Worm (Caenorhabditis elegans) whole organism, midembryonic: ENCODE data around the gene F39G3.4.

ENCODE experiments used
- T22C8.4 ChIP-seq: fragments of 200-800 bp; sonication (Bioruptor generic); IDR thresholded peaks from 2 replicates; pipeline ENCODE4 v1.3.6; 2022; ENCODE audit warnings: missing genetic modification characterization, missing compliant biosample characterization
- cog-1 ChIP-seq: sonication (generic microtip); optimal IDR thresholded peaks from 2 replicates; lab custom pipeline; 2016; ENCODE audit warnings: missing genetic modification characterization, missing compliant biosample characterization
- flt-1 ChIP-seq: fragments of 200-800 bp; sonication (Bioruptor generic); IDR thresholded peaks from 2 replicates; pipeline ENCODE4 v1.3.6; 2022; ENCODE audit warnings: missing genetic modification characterization, missing compliant biosample characterization
- klf-2 ChIP-seq: fragments of 200-800 bp; sonication (Bioruptor generic); conservative IDR thresholded peaks from 2 replicates; pipeline ENCODE4 v1.3.6; 2022; ENCODE audit warnings: missing genetic modification reagents, missing genetic modification characterization, missing compliant biosample characterization
- med-1 ChIP-seq: sonication (generic microtip); optimal IDR thresholded peaks from 2 replicates; lab custom pipeline; 2017; ENCODE audit warnings: missing genetic modification characterization, mild to moderate bottlenecking, missing compliant biosample characterization, antibody characterized with exemption, missing genetic modification reagents; ENCODE audit not compliant: insufficient read depth
- ref-1 ChIP-seq: fragments of 200-800 bp; sonication (Bioruptor generic); conservative IDR thresholded peaks from 2 replicates; pipeline ENCODE4 v1.3.6; 2022; ENCODE audit warnings: missing genetic modification reagents, missing genetic modification characterization, missing compliant biosample characterization
- tab-1 ChIP-seq: fragments of 200-800 bp; sonication (Bioruptor generic); IDR thresholded peaks from 2 replicates; pipeline ENCODE4 v1.3.6; 2022; ENCODE audit warnings: missing genetic modification characterization, missing compliant biosample characterization
- ztf-23 ChIP-seq: fragments of 200-800 bp; sonication (Bioruptor generic); IDR thresholded peaks from 2 replicates; pipeline ENCODE4 v1.3.6; 2022; ENCODE audit warnings: missing genetic modification reagents, missing genetic modification characterization, missing compliant biosample characterization
- ztf-29 ChIP-seq: fragments of 200-800 bp; sonication (Bioruptor generic); IDR thresholded peaks from 2 replicates; pipeline ENCODE4 v1.3.6; 2022; ENCODE audit warnings: missing genetic modification reagents, missing genetic modification characterization, missing compliant biosample characterization

The F39G3.4 gene

DNA sequence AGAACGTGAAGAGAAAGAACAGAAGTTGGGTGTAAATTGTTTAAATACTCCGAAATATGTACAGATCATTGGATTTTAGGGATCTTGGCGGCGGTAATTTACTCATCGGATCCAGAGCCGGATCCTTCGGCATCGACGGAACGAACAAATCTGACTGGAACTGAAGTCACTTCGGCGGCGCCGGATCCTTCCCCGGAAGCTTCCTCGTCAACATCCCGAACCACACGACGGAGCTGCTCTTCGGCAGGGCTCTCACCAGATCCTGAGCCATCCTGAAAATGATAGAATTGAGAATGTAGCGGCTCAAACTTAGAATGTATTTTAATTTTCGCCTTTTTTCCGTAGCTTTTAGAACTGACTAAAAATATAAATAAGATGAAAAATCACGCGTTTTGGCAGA is 32.9 kb upstream of the F39G3.4 start:
- TF ChIP-seq klf-2 (GFP tag; lab: Robert Waterston, UW) (no peak), ztf-23 (GFP tag; lab: Robert Waterston, UW) (no peak), med-1 (GFP tag; lab: Kevin White, UChicago) (no peak), T22C8.4 (GFP tag; lab: Robert Waterston, UW) (no peak), ref-1 (GFP tag; lab: Robert Waterston, UW) (no peak), tab-1 (GFP tag; lab: Robert Waterston, UW) (no peak), ztf-29 (GFP tag; lab: Robert Waterston, UW) (no peak), flt-1 (GFP tag; lab: Robert Waterston, UW) (no peak), cog-1 (tag; lab: Kevin White, UChicago) (no peak)

DNA sequence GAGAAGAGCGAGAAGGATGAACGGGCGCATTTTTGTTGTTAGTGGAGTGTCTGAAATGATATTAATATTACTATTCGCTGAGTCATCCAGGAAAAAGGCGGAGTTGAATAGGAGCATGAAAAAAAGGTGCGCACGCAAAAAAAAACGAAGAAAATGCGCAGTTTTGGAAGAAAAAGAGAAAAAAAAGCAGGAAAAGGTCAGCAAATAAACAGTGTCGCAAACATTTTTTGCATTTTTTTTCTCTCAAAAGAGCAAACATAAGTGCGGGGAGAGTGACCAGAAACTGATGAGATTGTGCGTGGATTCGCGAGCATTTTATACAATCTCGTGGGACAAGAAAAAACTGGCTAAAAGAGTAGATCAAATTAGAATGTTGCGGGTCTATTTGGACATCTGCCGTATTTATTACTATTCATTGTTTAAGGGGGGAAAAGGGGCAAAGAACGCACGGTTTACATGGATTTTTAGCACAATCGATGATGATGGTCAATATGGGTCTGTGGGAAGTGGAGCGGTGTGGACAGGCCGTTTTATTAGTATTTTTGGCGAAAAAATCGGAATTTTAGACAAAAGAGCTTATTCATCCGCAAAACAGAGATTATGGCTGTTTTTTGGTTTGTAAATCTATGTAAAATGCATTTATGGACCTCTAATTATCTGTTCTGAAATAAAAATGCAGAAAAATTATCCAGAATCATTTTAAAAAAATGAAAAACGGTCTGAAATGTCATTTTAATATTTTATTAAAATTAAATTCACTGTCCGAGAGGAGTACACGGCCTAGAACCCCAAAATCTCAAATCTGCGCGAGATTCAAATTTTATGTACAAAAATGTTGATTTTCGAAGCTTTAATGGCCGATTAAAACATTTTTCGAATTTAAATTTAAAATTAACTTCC is 31.9 kb upstream of the F39G3.4 start, which contains the start of gene cpg-8:
cpg-8 (minus strand) TSS at position 51 of the 900 bp plus-strand sequence.
- no peak for TF ChIP-seq ref-1 (GFP tag; lab: Robert Waterston, UW)
- TF ChIP-seq klf-2 (GFP tag; lab: Robert Waterston, UW) = no peak
- no peak for TF ChIP-seq flt-1 (GFP tag; lab: Robert Waterston, UW)
- TF ChIP-seq T22C8.4 (GFP tag; lab: Robert Waterston, UW) = no peak
- no peak for TF ChIP-seq med-1 (GFP tag; lab: Kevin White, UChicago)
- no peak for TF ChIP-seq tab-1 (GFP tag; lab: Robert Waterston, UW)
- TF ChIP-seq cog-1 (tag; lab: Kevin White, UChicago) = no peak
- no peak for TF ChIP-seq ztf-29 (GFP tag; lab: Robert Waterston, UW)
- no peak for TF ChIP-seq ztf-23 (GFP tag; lab: Robert Waterston, UW)

DNA sequence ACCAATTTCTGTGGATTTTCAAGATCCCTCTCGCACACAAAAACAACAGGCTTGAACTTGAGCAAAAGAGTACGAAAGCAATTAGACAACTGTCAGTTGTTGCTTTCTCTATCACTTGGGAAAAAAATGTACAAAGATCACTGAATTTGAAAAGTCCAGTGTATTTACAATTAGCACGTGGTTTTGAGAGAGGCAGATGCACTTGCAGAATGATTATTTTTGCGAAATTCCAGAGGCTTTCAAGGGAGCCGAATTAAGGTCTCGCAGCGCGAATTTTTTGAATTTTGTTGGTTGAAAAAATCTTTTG is 31.3 kb upstream of the F39G3.4 start:
- TF ChIP-seq T22C8.4 (GFP tag; lab: Robert Waterston, UW) = no peak
- no peak for TF ChIP-seq flt-1 (GFP tag; lab: Robert Waterston, UW)
- no peak for TF ChIP-seq cog-1 (tag; lab: Kevin White, UChicago)
- no peak for TF ChIP-seq ztf-23 (GFP tag; lab: Robert Waterston, UW)
- TF ChIP-seq ztf-29 (GFP tag; lab: Robert Waterston, UW) = no peak
- no peak for TF ChIP-seq tab-1 (GFP tag; lab: Robert Waterston, UW)
- TF ChIP-seq klf-2 (GFP tag; lab: Robert Waterston, UW) = no peak
- no peak for TF ChIP-seq med-1 (GFP tag; lab: Kevin White, UChicago)
- no peak for TF ChIP-seq ref-1 (GFP tag; lab: Robert Waterston, UW)

DNA sequence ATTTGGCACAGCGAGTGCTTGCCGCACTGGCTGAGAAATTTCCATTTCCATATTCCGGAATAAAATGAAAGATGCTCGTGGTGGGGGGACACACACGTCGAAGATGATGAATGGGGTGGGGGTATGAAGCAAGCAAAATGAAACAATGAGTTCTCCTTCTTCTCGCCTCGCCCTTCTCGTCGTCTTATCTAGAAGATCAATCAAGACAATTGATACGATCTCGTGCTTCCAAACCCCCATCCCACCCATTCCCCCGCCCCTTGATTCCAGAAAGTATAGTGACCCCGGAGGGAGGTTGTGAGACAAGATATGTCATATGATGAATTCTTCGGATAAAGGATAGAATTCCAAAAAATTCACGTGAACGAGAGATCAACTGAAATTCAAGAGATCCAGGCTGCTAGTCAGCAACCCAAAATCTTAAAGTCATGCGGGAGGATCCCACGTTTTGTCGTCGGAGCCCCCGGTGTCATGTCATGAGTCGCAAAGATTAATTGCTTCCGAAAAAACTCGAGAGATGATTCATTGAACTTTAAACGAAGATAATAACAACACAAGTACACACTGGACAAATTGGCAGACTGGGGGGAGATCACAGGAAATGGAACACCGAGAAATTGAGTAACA is 30.0 kb upstream of the F39G3.4 start:
- TF ChIP-seq flt-1 (GFP tag; lab: Robert Waterston, UW) = no peak
- TF ChIP-seq ref-1 (GFP tag; lab: Robert Waterston, UW) = no peak
- TF ChIP-seq T22C8.4 (GFP tag; lab: Robert Waterston, UW) = no peak
- TF ChIP-seq tab-1 (GFP tag; lab: Robert Waterston, UW) = no peak
- TF ChIP-seq med-1 (GFP tag; lab: Kevin White, UChicago) = no peak
- no peak for TF ChIP-seq ztf-23 (GFP tag; lab: Robert Waterston, UW)
- no peak for TF ChIP-seq klf-2 (GFP tag; lab: Robert Waterston, UW)
- TF ChIP-seq ztf-29 (GFP tag; lab: Robert Waterston, UW) = no peak
- no peak for TF ChIP-seq cog-1 (tag; lab: Kevin White, UChicago)

DNA sequence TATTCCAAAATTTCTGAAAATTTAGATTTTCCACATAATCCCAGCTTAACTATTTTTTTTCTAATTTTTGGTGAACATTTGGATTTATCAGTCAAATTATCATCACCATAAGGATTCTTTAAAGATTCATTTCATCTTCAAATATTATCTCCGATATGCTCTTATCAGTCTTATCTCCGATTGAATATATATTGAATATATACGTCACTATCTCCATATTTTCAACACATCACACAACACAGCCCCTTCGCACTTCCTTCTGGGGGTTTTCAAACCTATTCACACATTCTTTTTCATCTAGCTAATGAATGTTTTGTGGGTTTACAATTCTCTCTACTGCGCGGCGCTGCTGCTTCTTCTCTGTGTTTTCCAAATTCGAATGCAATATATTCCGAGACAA is 25.9 kb upstream of the F39G3.4 start:
- TF ChIP-seq ztf-29 (GFP tag; lab: Robert Waterston, UW) = no peak
- no peak for TF ChIP-seq flt-1 (GFP tag; lab: Robert Waterston, UW)
- TF ChIP-seq klf-2 (GFP tag; lab: Robert Waterston, UW) = no peak
- TF ChIP-seq cog-1 (tag; lab: Kevin White, UChicago) = no peak
- TF ChIP-seq ztf-23 (GFP tag; lab: Robert Waterston, UW) = no peak
- no peak for TF ChIP-seq T22C8.4 (GFP tag; lab: Robert Waterston, UW)
- no peak for TF ChIP-seq med-1 (GFP tag; lab: Kevin White, UChicago)
- no peak for TF ChIP-seq tab-1 (GFP tag; lab: Robert Waterston, UW)
- no peak for TF ChIP-seq ref-1 (GFP tag; lab: Robert Waterston, UW)

DNA sequence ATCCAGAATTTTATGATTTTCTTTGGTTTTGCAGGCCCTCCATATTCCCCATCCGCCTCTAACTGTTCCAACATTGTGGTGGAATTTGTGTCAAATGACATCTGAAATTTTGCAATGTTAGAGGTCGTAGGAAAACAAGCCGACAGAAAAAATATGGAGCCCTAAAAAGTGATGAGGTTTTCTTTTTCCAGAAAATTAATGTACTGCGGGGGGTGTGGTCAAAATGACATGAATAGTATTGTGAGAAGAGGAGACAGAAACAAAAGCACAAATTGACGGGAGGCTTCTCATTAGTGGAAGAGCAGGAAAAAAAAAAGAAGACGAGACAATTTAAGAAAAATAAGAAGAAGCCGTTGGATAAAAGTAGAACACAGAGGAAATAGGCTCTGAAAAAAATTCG is 24.4 kb upstream of the F39G3.4 start, which contains the start of gene ZC266.1:
ZC266.1 (minus strand) TSS at position 101 of the 400 bp plus-strand sequence.
- TF ChIP-seq flt-1 (GFP tag; lab: Robert Waterston, UW) (no peak), tab-1 (GFP tag; lab: Robert Waterston, UW) (no peak), cog-1 (tag; lab: Kevin White, UChicago) (no peak), ztf-29 (GFP tag; lab: Robert Waterston, UW) (no peak), med-1 (GFP tag; lab: Kevin White, UChicago) (no peak), T22C8.4 (GFP tag; lab: Robert Waterston, UW) (no peak), ref-1 (GFP tag; lab: Robert Waterston, UW) (no peak), klf-2 (GFP tag; lab: Robert Waterston, UW) (no peak), ztf-23 (GFP tag; lab: Robert Waterston, UW) (no peak)

DNA sequence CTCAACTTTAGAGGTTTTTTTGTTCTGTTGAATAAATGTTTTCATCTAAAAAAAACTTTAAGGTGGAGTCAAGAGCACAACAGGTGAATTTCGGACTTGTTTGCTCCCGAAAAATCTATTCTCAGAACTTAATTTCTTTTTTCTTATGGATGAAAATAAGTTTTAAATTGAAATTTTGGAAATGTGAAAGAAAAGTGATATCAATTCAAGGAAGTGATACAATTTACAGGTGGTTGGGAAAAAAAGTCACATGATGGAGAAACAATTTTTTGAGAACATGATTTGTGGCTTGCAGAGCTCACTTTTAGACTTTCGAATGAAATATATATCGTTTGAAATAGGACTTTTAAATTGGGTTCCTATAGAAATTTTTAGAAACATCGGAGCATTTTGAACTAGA is 16.9 kb upstream of the F39G3.4 start:
- TF ChIP-seq T22C8.4 (GFP tag; lab: Robert Waterston, UW) (no peak), med-1 (GFP tag; lab: Kevin White, UChicago) (no peak), tab-1 (GFP tag; lab: Robert Waterston, UW) (no peak), ztf-29 (GFP tag; lab: Robert Waterston, UW) (no peak), ztf-23 (GFP tag; lab: Robert Waterston, UW) (no peak), klf-2 (GFP tag; lab: Robert Waterston, UW) (no peak)

DNA sequence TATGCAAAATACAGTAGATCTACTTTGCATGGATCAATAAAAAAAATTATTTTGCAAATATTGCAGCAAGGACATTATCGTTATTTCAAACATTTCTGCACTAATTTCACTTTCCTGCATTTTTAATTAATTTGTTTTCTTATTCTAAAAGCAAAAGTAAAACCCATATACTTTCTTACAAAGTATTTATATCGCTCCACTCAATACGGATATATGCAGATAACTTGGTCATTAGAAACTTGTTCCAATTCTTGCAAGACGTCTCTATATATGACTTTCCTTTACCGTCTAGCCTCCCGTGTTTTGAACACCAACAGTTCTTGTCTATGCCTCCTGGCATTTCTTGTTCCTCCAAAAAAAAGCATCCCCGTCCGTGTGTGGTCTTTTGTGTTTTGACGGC is 14.1 kb upstream of the F39G3.4 start, which contains the start of gene oac-24:
oac-24 (plus strand) TSS at position 301 of the 400 bp plus-strand sequence.
- TF ChIP-seq ztf-23 (GFP tag; lab: Robert Waterston, UW) = no peak
- TF ChIP-seq tab-1 (GFP tag; lab: Robert Waterston, UW) = no peak
- no peak for TF ChIP-seq cog-1 (tag; lab: Kevin White, UChicago)
- no peak for TF ChIP-seq ref-1 (GFP tag; lab: Robert Waterston, UW)
- TF ChIP-seq T22C8.4 (GFP tag; lab: Robert Waterston, UW) = no peak
- no peak for TF ChIP-seq flt-1 (GFP tag; lab: Robert Waterston, UW)
- TF ChIP-seq ztf-29 (GFP tag; lab: Robert Waterston, UW) = no peak
- TF ChIP-seq klf-2 (GFP tag; lab: Robert Waterston, UW) = no peak
- TF ChIP-seq med-1 (GFP tag; lab: Kevin White, UChicago) = no peak
